Fruit fly (Drosophila melanogaster): Measurements from ENCODE around the gene Prp31.
A peak's percentile ranks its signal among the peaks of the same experiment; 100 is the strongest.

The Prp31 gene

DNA sequence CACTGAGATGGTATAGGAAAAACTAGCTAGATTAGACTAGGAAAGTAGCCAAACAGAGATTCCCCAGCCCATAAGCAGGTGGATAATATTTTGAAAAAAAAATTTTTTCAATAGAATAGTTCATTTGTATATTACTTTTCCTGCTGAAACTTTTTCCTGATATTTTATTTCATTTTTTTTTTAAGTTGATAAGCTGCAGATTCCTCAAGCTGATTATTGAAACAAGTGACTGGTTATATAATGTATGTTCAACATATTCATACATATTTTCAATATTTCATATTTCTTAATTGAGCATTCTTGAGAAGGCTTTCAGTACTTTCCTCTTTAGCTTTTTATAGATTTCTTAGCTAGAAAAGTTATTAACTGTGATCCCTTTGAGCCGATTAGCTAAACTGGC is 44.2 kb downstream of the Prp31 start:
- no peak for TF ChIP-seq CG4496 (GFP tag; IDR thresholded peaks at IDR 0.05)
- no peak for TF ChIP-seq Pif1B (GFP tag; optimal IDR thresholded peaks at IDR 0.05)
- peak; percentile 11 for TF ChIP-seq CG14655 (GFP tag; optimal IDR thresholded peaks at IDR 0.05)
- TF ChIP-seq fd96Ca (GFP tag; IDR thresholded peaks at IDR 0.05), result no peak
- no peak for TF ChIP-seq Ets98B (GFP tag; IDR thresholded peaks at IDR 0.05)
- no peak for TF ChIP-seq CG15710 (tag; optimal IDR thresholded peaks at IDR 0.05)
- TF ChIP-seq EcR (GFP tag; optimal IDR thresholded peaks at IDR 0.05), result no peak
- TF ChIP-seq Pif1A (GFP tag; optimal IDR thresholded peaks at IDR 0.05), result no peak
- no peak for TF ChIP-seq CG32121 (GFP tag; IDR thresholded peaks at IDR 0.05)

- TF ChIP-seq CG14655 (GFP tag; optimal IDR thresholded peaks at IDR 0.05) (no peak), CG8301 (tag; optimal IDR thresholded peaks at IDR 0.05) (no peak), CG10348 (GFP tag; IDR thresholded peaks at IDR 0.05) (no peak)
These were observed 44.7 kb downstream of the Prp31 start for dm6 chr3L:15203585-15203984.

DNA sequence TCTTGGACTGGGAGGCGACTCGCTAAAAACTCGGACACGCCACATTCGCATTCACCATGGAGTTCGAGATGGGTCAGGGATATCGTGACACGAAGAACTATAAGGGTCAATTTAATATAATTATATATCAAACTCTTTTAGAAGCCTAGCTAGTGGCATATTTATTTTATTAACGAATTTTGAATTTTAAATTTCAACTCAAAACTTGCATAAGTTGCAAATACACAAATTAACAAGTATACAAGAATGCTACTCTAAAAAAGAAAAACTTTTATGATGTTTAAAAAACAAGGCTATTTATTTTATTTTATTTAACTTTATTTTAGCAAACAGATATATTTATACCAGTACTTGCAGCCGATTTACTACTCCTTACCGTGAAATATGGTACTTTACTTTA is 47.2 kb downstream of the Prp31 start:
- no peak for TF ChIP-seq CG8301 (tag; optimal IDR thresholded peaks at IDR 0.05)
- TF ChIP-seq Snoo (tag; optimal IDR thresholded peaks at IDR 0.05), result no peak
- no peak for TF ChIP-seq CG15710 (tag; optimal IDR thresholded peaks at IDR 0.05)
- TF ChIP-seq rn (GFP tag; IDR thresholded peaks at IDR 0.05), result no peak
- TF ChIP-seq CG4496 (GFP tag; IDR thresholded peaks at IDR 0.05), result no peak
- no peak for TF ChIP-seq Pif1A (GFP tag; optimal IDR thresholded peaks at IDR 0.05)
- TF ChIP-seq CG9948 (tag; optimal IDR thresholded peaks at IDR 0.05), result no peak

- TF ChIP-seq Pif1A (GFP tag; optimal IDR thresholded peaks at IDR 0.05), result no peak
- no peak for TF ChIP-seq CG4496 (GFP tag; IDR thresholded peaks at IDR 0.05)
- TF ChIP-seq Snoo (tag; optimal IDR thresholded peaks at IDR 0.05), result no peak
- TF ChIP-seq gl (tag; optimal IDR thresholded peaks at IDR 0.05), result no peak
- TF ChIP-seq fd96Ca (GFP tag; IDR thresholded peaks at IDR 0.05), result no peak
- no peak for TF ChIP-seq CG8159 (tag; optimal IDR thresholded peaks at IDR 0.05)
- TF ChIP-seq EcR (GFP tag; optimal IDR thresholded peaks at IDR 0.05), result no peak
- TF ChIP-seq Ets98B (GFP tag; IDR thresholded peaks at IDR 0.05), result no peak
- TF ChIP-seq CG10348 (GFP tag; IDR thresholded peaks at IDR 0.05), result no peak
- no peak for TF ChIP-seq CG17806 (tag; optimal IDR thresholded peaks at IDR 0.05)
- TF ChIP-seq CG12605 (GFP tag; IDR thresholded peaks at IDR 0.05), result no peak
- no peak for TF ChIP-seq CG32121 (GFP tag; IDR thresholded peaks at IDR 0.05)
- no peak for TF ChIP-seq CG14655 (GFP tag; optimal IDR thresholded peaks at IDR 0.05)
- no peak for TF ChIP-seq rn (GFP tag; IDR thresholded peaks at IDR 0.05)
- TF ChIP-seq CG34367 (tag; optimal IDR thresholded peaks at IDR 0.05), result no peak
- no peak for TF ChIP-seq CG8301 (tag; optimal IDR thresholded peaks at IDR 0.05)
These were observed 48.6 kb downstream of the Prp31 start, which contains the start of gene Prx1 for dm6 chr3L:15207544-15207943. Prx1 (plus strand) TSS chr3L:15207844.

DNA sequence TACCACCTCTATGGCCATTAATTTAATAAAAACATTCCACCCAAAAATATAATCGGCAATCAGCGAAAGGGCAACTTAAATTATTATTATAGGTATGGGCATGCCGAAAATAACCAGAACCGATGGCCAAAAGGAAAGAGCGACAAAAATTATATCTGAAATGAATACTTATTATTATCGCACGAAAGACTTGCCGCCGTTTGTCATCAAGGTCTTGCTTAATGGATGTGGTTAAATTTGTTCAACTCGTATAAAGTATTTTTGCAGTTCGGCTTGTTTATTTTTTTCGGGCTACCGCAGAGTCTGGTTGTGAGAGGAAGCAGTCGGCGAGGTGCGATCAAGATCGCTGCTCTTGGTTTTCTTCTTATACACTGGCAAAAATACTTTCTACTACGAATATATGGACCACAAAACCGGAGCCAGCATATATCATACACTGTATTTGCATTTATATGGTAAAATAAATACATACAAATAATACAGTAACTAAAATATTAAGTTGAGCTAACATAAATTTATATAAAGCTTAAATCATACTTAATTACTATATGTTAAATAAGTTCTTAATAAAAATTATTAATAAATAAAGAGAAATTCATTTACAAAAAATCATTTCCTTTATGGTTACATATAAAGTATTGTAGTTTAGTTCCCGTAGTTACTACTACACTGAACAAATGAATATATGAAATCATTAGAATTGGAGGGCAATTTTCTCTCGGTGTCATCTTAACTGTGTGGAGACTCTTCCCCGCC is 50.0 kb downstream of the Prp31 start:
- TF ChIP-seq Pif1B (GFP tag; optimal IDR thresholded peaks at IDR 0.05) (no peak), CG10348 (GFP tag; IDR thresholded peaks at IDR 0.05) (no peak), CG8159 (tag; optimal IDR thresholded peaks at IDR 0.05) (peak; percentile 90), CG8301 (tag; optimal IDR thresholded peaks at IDR 0.05) (peak; percentile 26), CG12605 (GFP tag; IDR thresholded peaks at IDR 0.05) (no peak), Ets98B (GFP tag; IDR thresholded peaks at IDR 0.05) (no peak), gl (tag; optimal IDR thresholded peaks at IDR 0.05) (no peak), CG14655 (GFP tag; optimal IDR thresholded peaks at IDR 0.05) (peak; percentile 45), CG17806 (tag; optimal IDR thresholded peaks at IDR 0.05) (peak; percentile 62), CG4496 (GFP tag; IDR thresholded peaks at IDR 0.05) (no peak), EcR (GFP tag; optimal IDR thresholded peaks at IDR 0.05) (no peak), Pif1A (GFP tag; optimal IDR thresholded peaks at IDR 0.05) (no peak), D1 (tag; optimal IDR thresholded peaks at IDR 0.05) (peak; percentile 16), Snoo (tag; optimal IDR thresholded peaks at IDR 0.05) (peak; percentile 74), CG15710 (tag; optimal IDR thresholded peaks at IDR 0.05) (peak; percentile 72), CG9948 (tag; optimal IDR thresholded peaks at IDR 0.05) (peak; percentile 62)
